Fruit fly (Drosophila melanogaster) whole organism, embryonic: ENCODE results near the gene CG31174.
A peak's percentile ranks its signal among the peaks of the same experiment; 100 is the strongest.

ENCODE experiments used
- Asciz ChIP-seq: fragments of 200-800 bp; sonication (Bioruptor generic); optimal IDR thresholded peaks from 2 replicates; lab custom pipeline; 2017; ENCODE audit warnings: missing biosample characterization, mild to moderate bottlenecking, missing genetic modification characterization, missing genetic modification reagents
- Awh ChIP-seq: fragments of 200-800 bp; sonication (Bioruptor generic); IDR thresholded peaks from 2 replicates; pipeline ENCODE4, ENCODE4 v1.3.6; 2022; ENCODE audit warnings: missing biosample characterization, missing genetic modification characterization
- B-H1 ChIP-seq: fragments of 200-800 bp; sonication (Bioruptor generic); IDR thresholded peaks from 3 replicates; pipeline ENCODE4 v1.3.6; 2022; ENCODE audit warnings: missing biosample characterization, missing genetic modification characterization
- Bdp1 ChIP-seq: fragments of 200-800 bp; sonication (Bioruptor generic); optimal IDR thresholded peaks from 3 replicates; lab custom pipeline; 2016; ENCODE audit warnings: missing biosample characterization, missing genetic modification characterization
- CG10147 ChIP-seq: fragments of 200-800 bp; sonication (Bioruptor generic); optimal IDR thresholded peaks from 2 replicates; lab custom pipeline; 2019; ENCODE audit warnings: missing biosample characterization, mild to moderate bottlenecking, missing genetic modification characterization, moderate library complexity
- CG11093 ChIP-seq: fragments of 200-800 bp; sonication (Bioruptor generic); IDR thresholded peaks from 3 replicates; pipeline ENCODE4 v1.3.6; 2022; ENCODE audit warnings: missing biosample characterization, missing genetic modification characterization
- CG12104 ChIP-seq: fragments of 200-800 bp; sonication (Bioruptor generic); optimal IDR thresholded peaks from 3 replicates; lab custom pipeline; 2016; ENCODE audit warnings: missing biosample characterization, missing genetic modification characterization
- CG14667 ChIP-seq: fragments of 200-800 bp; sonication (Bioruptor generic); IDR thresholded peaks from 2 replicates; pipeline ENCODE4 v1.3.6; 2022; ENCODE audit warnings: missing biosample characterization, missing genetic modification characterization
- CG18619 ChIP-seq: fragments of 200-800 bp; sonication (Bioruptor generic); optimal IDR thresholded peaks from 3 replicates; lab custom pipeline; 2017; ENCODE audit warnings: missing biosample characterization, mild to moderate bottlenecking, missing genetic modification characterization
- CG18764 ChIP-seq: fragments of 200-800 bp; sonication (Bioruptor generic); optimal IDR thresholded peaks from 3 replicates; lab custom pipeline; 2016; ENCODE audit warnings: missing biosample characterization, missing genetic modification characterization
- CG2116 ChIP-seq: fragments of 200-800 bp; sonication (Bioruptor generic); optimal IDR thresholded peaks from 3 replicates; lab custom pipeline; 2018; ENCODE audit warnings: missing biosample characterization, mild to moderate bottlenecking, missing genetic modification characterization
- CG2678 ChIP-seq: fragments of 200-800 bp; sonication (Bioruptor generic); optimal IDR thresholded peaks from 3 replicates; lab custom pipeline; 2019; ENCODE audit warnings: missing biosample characterization, mild to moderate bottlenecking, missing genetic modification characterization, moderate library complexity
- CG2712 ChIP-seq: fragments of 200-800 bp; optimal IDR thresholded peaks from 3 replicates; lab custom pipeline; 2019; ENCODE audit warnings: missing biosample characterization, mild to moderate bottlenecking, missing genetic modification characterization, moderate library complexity
- CG32532 ChIP-seq: fragments of 200-800 bp; sonication (Bioruptor generic); IDR thresholded peaks from 2 replicates; pipeline ENCODE4 v1.3.6; 2022; ENCODE audit warnings: missing biosample characterization, missing genetic modification characterization
- CG4282 ChIP-seq: fragments of 200-800 bp; sonication (Bioruptor generic); optimal IDR thresholded peaks from 2 replicates; lab custom pipeline; 2016; ENCODE audit warnings: missing biosample characterization, missing genetic modification characterization
- CG4617 ChIP-seq: fragments of 200-800 bp; sonication (Bioruptor generic); optimal IDR thresholded peaks from 3 replicates; lab custom pipeline; 2016; ENCODE audit warnings: missing biosample characterization, missing genetic modification characterization, borderline replicate concordance
- CG7271 ChIP-seq: fragments of 200-800 bp; sonication (Bioruptor generic); optimal IDR thresholded peaks from 2 replicates; lab custom pipeline; 2018; ENCODE audit warnings: missing biosample characterization, mild to moderate bottlenecking, missing genetic modification characterization, moderate library complexity
- CG8290 ChIP-seq, 3 experiments: fragments of 200-800 bp; sonication (Bioruptor generic); optimal IDR thresholded peaks; 2 replicates each; lab custom pipeline; 2016 to 2019; ENCODE audit warnings: missing biosample characterization in 3 of 3, missing genetic modification characterization in 3 of 3, mild to moderate bottlenecking in 2 of 3, moderate library complexity in 1 of 3
- CoRest ChIP-seq: fragments of 200-800 bp; sonication (Bioruptor generic); optimal IDR thresholded peaks from 3 replicates; lab custom pipeline; 2018; ENCODE audit warnings: missing biosample characterization, mild to moderate bottlenecking, missing genetic modification characterization, moderate library complexity
- D ChIP-seq, 2 experiments: fragments of 200-800 bp in 1 of 2; fragments of >200 bp in 1 of 2; sonication (Bioruptor generic) in 1 of 2; optimal IDR thresholded peaks; 2 replicates in 1 of 2; 3 replicates in 1 of 2; lab custom pipeline; 2017; ENCODE audit warnings: mild to moderate bottlenecking in 1 of 2, missing biosample characterization in 1 of 2, missing genetic modification characterization in 1 of 2, missing genetic modification reagents in 1 of 2
- Doc2 ChIP-seq: fragments of 200-800 bp; sonication (Bioruptor generic); IDR thresholded peaks from 2 replicates; pipeline ENCODE4 v1.3.6; 2022; ENCODE audit warnings: missing biosample characterization, missing genetic modification characterization
- Fer3 ChIP-seq: fragments of 200-800 bp; sonication (Bioruptor generic); optimal IDR thresholded peaks from 2 replicates; lab custom pipeline; 2018; ENCODE audit warnings: missing biosample characterization, mild to moderate bottlenecking, missing genetic modification characterization, moderate library complexity
- HLHmδ ChIP-seq: fragments of 200-800 bp; sonication (Bioruptor generic); optimal IDR thresholded peaks from 2 replicates; lab custom pipeline; 2018; ENCODE audit warnings: missing biosample characterization, mild to moderate bottlenecking, missing genetic modification characterization, moderate library complexity
- Lim3 ChIP-seq: fragments of 200-800 bp; sonication (Bioruptor generic); IDR thresholded peaks from 2 replicates; pipeline ENCODE4 v1.3.6; 2022; ENCODE audit warnings: missing biosample characterization, missing genetic modification characterization
- Max ChIP-seq: fragments of 200-800 bp; sonication (Bioruptor generic); optimal IDR thresholded peaks from 2 replicates; lab custom pipeline; 2016; ENCODE audit warnings: missing biosample characterization, mild to moderate bottlenecking, missing genetic modification characterization
- Oaz ChIP-seq: fragments of 200-800 bp; sonication (Bioruptor generic); IDR thresholded peaks from 2 replicates; pipeline ENCODE4 v1.3.6; 2022; ENCODE audit warnings: missing biosample characterization, missing genetic modification characterization
- Scr ChIP-seq: fragments of 200-800 bp; sonication (Bioruptor generic); IDR thresholded peaks from 2 replicates; pipeline ENCODE4 v1.3.6; 2022; ENCODE audit warnings: missing biosample characterization, missing genetic modification characterization; ENCODE audit not compliant: partially characterized antibody
- Side ChIP-seq: fragments of 200-800 bp; sonication (Bioruptor generic); optimal IDR thresholded peaks from 2 replicates; lab custom pipeline; 2016; ENCODE audit warnings: missing biosample characterization, missing genetic modification characterization
- Taf1 ChIP-seq: fragments of 200-800 bp; sonication (Bioruptor generic); IDR thresholded peaks from 2 replicates; pipeline ENCODE4 v1.3.6; 2022; ENCODE audit warnings: missing biosample characterization, missing genetic modification characterization
- az2 ChIP-seq: fragments of 200-800 bp; sonication (Bioruptor generic); optimal IDR thresholded peaks from 3 replicates; lab custom pipeline; 2016; ENCODE audit warnings: missing biosample characterization, missing genetic modification characterization
- cato ChIP-seq: fragments of 200-800 bp; sonication (Bioruptor generic); optimal IDR thresholded peaks from 2 replicates; lab custom pipeline; 2016; ENCODE audit warnings: missing biosample characterization, missing genetic modification characterization, borderline replicate concordance
- chn ChIP-seq: fragments of 200-800 bp; sonication (Bioruptor generic); optimal IDR thresholded peaks from 2 replicates; lab custom pipeline; 2016; ENCODE audit warnings: missing biosample characterization, missing genetic modification characterization
- crc ChIP-seq: fragments of 200-800 bp; sonication (Bioruptor generic); optimal IDR thresholded peaks from 2 replicates; lab custom pipeline; 2016; ENCODE audit warnings: missing biosample characterization, missing genetic modification characterization
- croc ChIP-seq: fragments of 200-800 bp; sonication (Bioruptor generic); conservative IDR thresholded peaks from 3 replicates; pipeline ENCODE4 v1.3.6; 2022; ENCODE audit warnings: missing biosample characterization, missing genetic modification characterization
- emc ChIP-seq: fragments of 200-800 bp; sonication (Bioruptor generic); optimal IDR thresholded peaks from 2 replicates; lab custom pipeline; 2016; ENCODE audit warnings: missing biosample characterization, missing genetic modification characterization
- ems ChIP-seq: fragments of 200-800 bp; sonication (Bioruptor generic); optimal IDR thresholded peaks from 3 replicates; lab custom pipeline; 2016; ENCODE audit warnings: missing biosample characterization, missing genetic modification characterization
- esg ChIP-seq: fragments of 200-800 bp; sonication (Bioruptor generic); conservative IDR thresholded peaks from 2 replicates; pipeline ENCODE4 v1.3.6; 2022; ENCODE audit warnings: missing biosample characterization, missing genetic modification characterization
- eve ChIP-seq, 2 experiments: fragments of >200 bp; optimal IDR thresholded peaks; 2 replicates each; lab custom pipeline; 2017; ENCODE audit warnings: missing biosample characterization in 2 of 2, missing genetic modification characterization in 2 of 2
- fd64A ChIP-seq: fragments of 200-800 bp; sonication (Bioruptor generic); optimal IDR thresholded peaks from 3 replicates; lab custom pipeline; 2018; ENCODE audit warnings: missing biosample characterization, mild to moderate bottlenecking, missing genetic modification characterization
- gem ChIP-seq: fragments of 200-800 bp; sonication (Bioruptor generic); optimal IDR thresholded peaks from 2 replicates; lab custom pipeline; 2019; ENCODE audit warnings: missing biosample characterization, mild to moderate bottlenecking, missing genetic modification characterization, moderate library complexity
- jing ChIP-seq: fragments of 200-800 bp; sonication (Bioruptor generic); optimal IDR thresholded peaks from 2 replicates; lab custom pipeline; 2018; ENCODE audit warnings: missing biosample characterization, mild to moderate bottlenecking, missing genetic modification characterization
- kah ChIP-seq: fragments of 200-800 bp; sonication (Bioruptor generic); optimal IDR thresholded peaks from 2 replicates; lab custom pipeline; 2018; ENCODE audit warnings: missing biosample characterization, mild to moderate bottlenecking, missing genetic modification characterization
- lov ChIP-seq, 2 experiments: fragments of 200-800 bp in 1 of 2; fragments of >200 bp in 1 of 2; sonication (Bioruptor generic) in 1 of 2; IDR thresholded peaks in 1 of 2; optimal IDR thresholded peaks in 1 of 2; 2 replicates in 1 of 2; 3 replicates in 1 of 2; pipeline versions ENCODE4 v1.3.6 to Lab custom; 2017 to 2022; ENCODE audit warnings: missing biosample characterization in 1 of 2, missing genetic modification characterization in 1 of 2
- maf-S ChIP-seq: fragments of 200-800 bp; sonication (Bioruptor generic); optimal IDR thresholded peaks from 2 replicates; lab custom pipeline; 2016; ENCODE audit warnings: missing biosample characterization, missing genetic modification characterization
- phol ChIP-seq: fragments of 200-800 bp; sonication (Bioruptor generic); optimal IDR thresholded peaks from 3 replicates; lab custom pipeline; 2018; ENCODE audit warnings: missing biosample characterization, mild to moderate bottlenecking, missing genetic modification characterization, moderate library complexity
- ttk ChIP-seq: fragments of 200-800 bp; sonication (Bioruptor generic); IDR thresholded peaks from 2 replicates; pipeline ENCODE4 v2.1.2; 2022; ENCODE audit warnings: missing biosample characterization, missing genetic modification characterization
- vfl ChIP-seq: fragments of 200-800 bp; sonication (Bioruptor generic); optimal IDR thresholded peaks from 2 replicates; lab custom pipeline; 2016; ENCODE audit warnings: missing biosample characterization, missing genetic modification characterization
- zf30C ChIP-seq: fragments of 200-800 bp; sonication (Bioruptor generic); optimal IDR thresholded peaks from 3 replicates; lab custom pipeline; 2018; ENCODE audit warnings: missing biosample characterization, mild to moderate bottlenecking, missing genetic modification characterization

CG31174 gene

DNA sequence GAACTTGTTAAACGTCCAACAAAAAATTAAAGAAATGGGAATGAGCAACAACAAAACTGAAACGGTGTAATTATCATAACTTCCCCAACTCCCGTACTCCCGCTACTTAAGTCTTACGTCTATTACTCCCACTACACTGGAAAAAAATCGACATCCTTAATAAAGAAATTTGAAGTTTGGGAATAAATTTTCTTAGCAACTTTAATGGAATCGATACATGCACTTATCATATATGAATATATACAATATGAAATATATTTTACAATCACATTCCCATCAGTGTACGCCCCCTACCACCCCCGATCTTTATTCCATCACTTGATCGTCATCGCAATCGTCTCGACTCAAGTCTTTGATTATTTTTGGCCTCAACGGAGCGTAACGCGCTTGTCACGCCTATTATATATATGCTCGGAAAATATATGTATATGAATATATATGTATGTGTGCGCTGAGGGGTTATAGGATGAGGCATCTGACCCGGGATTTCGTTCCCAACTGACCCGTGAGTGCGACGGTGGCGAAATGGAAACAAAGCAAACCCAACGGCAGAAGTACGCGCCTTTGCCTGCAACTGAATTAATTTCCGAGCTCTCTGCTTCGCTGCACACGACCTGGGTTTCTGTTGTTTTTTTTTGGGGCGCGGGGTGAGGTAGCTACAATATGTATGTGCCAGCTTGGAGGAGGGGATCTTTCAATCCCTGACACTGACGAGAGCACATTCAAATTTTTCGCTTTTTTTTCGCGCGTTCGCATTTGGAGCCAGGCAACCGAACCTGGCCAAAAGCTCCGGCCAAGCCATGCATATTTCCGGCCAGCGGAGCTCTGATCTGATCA lies 34.9 kb downstream of the CG31174 start (continued):
- no peak; the same call in 1 of the 2 replicates for TF ChIP-seq CG32532 (GFP tag; lab: Robert Waterston, UW)
- TF ChIP-seq gem (tag; lab: Kevin White, UChicago) = peak; percentile 71
- no peak for TF ChIP-seq kah (GFP tag; lab: Kevin White, UChicago)
- no peak for TF ChIP-seq lov (optimal IDR thresholded peaks at IDR 0.05; lab: Kevin White, UChicago)
- TF ChIP-seq lov (GFP tag; IDR thresholded peaks at IDR 0.05; lab: Robert Waterston, UW) = 0 out of 3 replicates have a peak, but pooled peaks have one; percentile 25
- TF ChIP-seq CG2712 (tag; lab: Kevin White, UChicago) = peak; percentile 66
- no peak for TF ChIP-seq B-H1 (GFP tag; lab: Robert Waterston, UW)
- TF ChIP-seq Bdp1 (GFP tag; lab: Kevin White, UChicago) = no peak
- TF ChIP-seq CG14667 (GFP tag; lab: Robert Waterston, UW) = no peak
- TF ChIP-seq ems (GFP tag; lab: Kevin White, UChicago) = no peak
- TF ChIP-seq zf30C (GFP tag; lab: Kevin White, UChicago) = no peak
- peak; percentile 1 for TF ChIP-seq Asciz
- TF ChIP-seq phol (tag; lab: Kevin White, UChicago) = peak; percentile 25
- no peak for TF ChIP-seq HLHmδ (GFP tag; lab: Kevin White, UChicago)
- no peak for TF ChIP-seq CG18619 (GFP tag; lab: Kevin White, UChicago)
- TF ChIP-seq CoRest (tag; lab: Kevin White, UChicago) = peak; percentile 30
- TF ChIP-seq emc (GFP tag; lab: Kevin White, UChicago) = no peak
- no peak for TF ChIP-seq CG4617 (GFP tag; lab: Kevin White, UChicago)
- peak; percentile 49; the same call in 1 of the 2 replicates for TF ChIP-seq Awh
- TF ChIP-seq ttk (GFP tag; lab: Robert Waterston, UW) = peak; percentile 28; the same call in 1 of the 2 replicates
- TF ChIP-seq CG8290 (GFP tag; optimal IDR thresholded peaks at IDR 0.05; lab: Kevin White, UChicago) = no peak
- TF ChIP-seq CG8290 (tag; optimal IDR thresholded peaks at IDR 0.05; lab: Kevin White, UChicago) = no peak
- no peak for TF ChIP-seq maf-S (GFP tag; lab: Kevin White, UChicago)
- no peak for TF ChIP-seq CG10147 (GFP tag; lab: Kevin White, UChicago)
- no peak for TF ChIP-seq Scr (GFP tag; lab: Robert Waterston, UW)
- no peak for TF ChIP-seq Max (GFP tag; lab: Kevin White, UChicago)
- TF ChIP-seq croc (GFP tag; lab: Robert Waterston, UW) = no peak
- TF ChIP-seq vfl (GFP tag; lab: Kevin White, UChicago) = no peak
- TF ChIP-seq CG18764 (GFP tag; lab: Kevin White, UChicago) = no peak
- TF ChIP-seq crc (GFP tag; lab: Kevin White, UChicago) = no peak
- no peak for TF ChIP-seq esg
- no peak for TF ChIP-seq Fer3 (tag; lab: Kevin White, UChicago)
- no peak for TF ChIP-seq Side (GFP tag; lab: Kevin White, UChicago)
- no peak for TF ChIP-seq CG2116 (GFP tag; lab: Kevin White, UChicago)
- no peak for TF ChIP-seq CG12104 (GFP tag; lab: Kevin White, UChicago)
- TF ChIP-seq Oaz (GFP tag; lab: Robert Waterston, UW) = no peak
- no peak for TF ChIP-seq CG4282
- TF ChIP-seq CG11093 (GFP tag; lab: Robert Waterston, UW) = no peak
- TF ChIP-seq chn (GFP tag; lab: Kevin White, UChicago) = no peak
- no peak for TF ChIP-seq Doc2 (GFP tag; lab: Robert Waterston, UW)
- TF ChIP-seq fd64A (GFP tag; lab: Kevin White, UChicago) = no peak
- TF ChIP-seq eve (GFP tag; optimal IDR thresholded peaks at IDR 0.05; lab: Kevin White, UChicago) = peak in 1 of 2 experiments; percentile 67
- peak; percentile 56 for TF ChIP-seq az2 (GFP tag; lab: Kevin White, UChicago)
- no peak for TF ChIP-seq D (optimal IDR thresholded peaks at IDR 0.05; lab: Kevin White, UChicago)
- peak; percentile 27 for TF ChIP-seq D (GFP tag; optimal IDR thresholded peaks at IDR 0.05; lab: Kevin White, UChicago)
- no peak for TF ChIP-seq jing (GFP tag; lab: Kevin White, UChicago)
- peak; percentile 7 for TF ChIP-seq CG2678 (tag; lab: Kevin White, UChicago)
- TF ChIP-seq CG7271 (tag; lab: Kevin White, UChicago) = no peak
- no peak for TF ChIP-seq cato (GFP tag; lab: Kevin White, UChicago)
- TF ChIP-seq Taf1 (GFP tag; lab: Robert Waterston, UW) = no peak
- TF ChIP-seq Lim3 (GFP tag; lab: Robert Waterston, UW) = no peak
